Fruit fly (Drosophila melanogaster): ENCODE measurements around the gene scf.
A peak's percentile ranks its signal among the peaks of the same experiment; 100 is the strongest.

Gene scf

dm6 chr3L:1320230-1320930 lies 21.9 kb downstream of the scf start (continued):
- no peak for TF ChIP-seq Stat92E (GFP tag; optimal IDR thresholded peaks at IDR 0.05)
- no peak for TF ChIP-seq E2f2 (GFP tag; IDR thresholded peaks at IDR 0.05)
- TF ChIP-seq BtbVII (GFP tag; optimal IDR thresholded peaks at IDR 0.05) = no peak
- TF ChIP-seq kni (GFP tag; optimal IDR thresholded peaks at IDR 0.05) = no peak
- TF ChIP-seq Asciz (GFP tag; optimal IDR thresholded peaks at IDR 0.05) = no peak
- no peak for TF ChIP-seq Neu2 (GFP tag; optimal IDR thresholded peaks at IDR 0.05; ENCODE audit: borderline replicate concordance)
- TF ChIP-seq Nf-YA (GFP tag; IDR thresholded peaks at IDR 0.05) = no peak
- TF ChIP-seq row (GFP tag; IDR thresholded peaks at IDR 0.05) = peak; percentile 48
- TF ChIP-seq CG12219 (GFP tag; optimal IDR thresholded peaks at IDR 0.05) = no peak
- no peak for TF ChIP-seq bsh (GFP tag; optimal IDR thresholded peaks at IDR 0.05)
- TF ChIP-seq CG3065 (GFP tag; optimal IDR thresholded peaks at IDR 0.05) = no peak

- TF ChIP-seq HLH3B (GFP tag; IDR thresholded peaks at IDR 0.05) = 0 out of 2 replicates have a peak, but pooled peaks have one; percentile 0
- peak; percentile 36 for TF ChIP-seq nom (GFP tag; optimal IDR thresholded peaks at IDR 0.05)
- 0 out of 2 replicates have a peak, but pooled peaks have one; percentile 4 for TF ChIP-seq CG31441 (GFP tag; IDR thresholded peaks at IDR 0.05)
- TF ChIP-seq MTF-1 (GFP tag; optimal IDR thresholded peaks at IDR 0.05; ENCODE audit: borderline replicate concordance) = no peak
- TF ChIP-seq sens (GFP tag) = peak; percentile 11
- peak; percentile 58 for TF ChIP-seq lbe (GFP tag; optimal IDR thresholded peaks at IDR 0.05)
- 0 out of 2 replicates have a peak, but pooled peaks have one; percentile 49 for TF ChIP-seq rib (GFP tag; IDR thresholded peaks at IDR 0.05)
- peak; percentile 1 for TF ChIP-seq corto (GFP tag; optimal IDR thresholded peaks at IDR 0.05)
- no peak for TF ChIP-seq Elba2 (GFP tag; optimal IDR thresholded peaks at IDR 0.05)
Observed at dm6 chr3L:1320931-1321556, 22.6 kb downstream of the scf start.

DNA sequence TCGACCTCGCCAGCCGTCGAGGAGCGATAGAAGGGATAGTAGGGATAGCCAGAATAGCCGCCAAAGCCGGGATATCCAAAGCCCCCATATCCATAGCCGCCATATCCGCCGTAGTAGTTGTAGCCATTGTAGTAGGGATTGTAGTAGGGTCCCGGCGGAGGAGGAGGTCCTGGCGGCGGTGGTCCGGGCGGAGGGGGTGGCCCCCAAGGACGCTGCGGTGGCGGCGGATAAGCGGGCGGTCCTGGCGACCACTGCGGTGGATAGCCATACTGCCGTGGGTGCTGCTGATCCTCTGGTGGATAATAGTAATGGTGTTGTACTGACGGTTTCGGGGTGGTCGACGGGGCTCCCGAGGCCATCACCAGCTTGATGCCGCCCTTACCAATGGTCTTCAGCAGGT lies 23.7 kb downstream of the scf start:
- TF ChIP-seq Hr39 (optimal IDR thresholded peaks at IDR 0.05) = peak; percentile 65
- no peak for TF ChIP-seq CG17328 (GFP tag; IDR thresholded peaks at IDR 0.05)
- TF ChIP-seq CG6689 (GFP tag; IDR thresholded peaks at IDR 0.05) = 0 out of 2 replicates have a peak, but pooled peaks have one; percentile 21

- TF ChIP-seq ATbp (GFP tag; optimal IDR thresholded peaks at IDR 0.05) (no peak), Ets65A (GFP tag) (peak; percentile 19), grn (GFP tag; optimal IDR thresholded peaks at IDR 0.05) (peak; percentile 1)
Observed at dm6 chr3L:1322706-1323105, 24.2 kb downstream of the scf start, which contains the start of gene CG9184. Gene CG9184 (minus strand): TSS chr3L:1322806.

DNA sequence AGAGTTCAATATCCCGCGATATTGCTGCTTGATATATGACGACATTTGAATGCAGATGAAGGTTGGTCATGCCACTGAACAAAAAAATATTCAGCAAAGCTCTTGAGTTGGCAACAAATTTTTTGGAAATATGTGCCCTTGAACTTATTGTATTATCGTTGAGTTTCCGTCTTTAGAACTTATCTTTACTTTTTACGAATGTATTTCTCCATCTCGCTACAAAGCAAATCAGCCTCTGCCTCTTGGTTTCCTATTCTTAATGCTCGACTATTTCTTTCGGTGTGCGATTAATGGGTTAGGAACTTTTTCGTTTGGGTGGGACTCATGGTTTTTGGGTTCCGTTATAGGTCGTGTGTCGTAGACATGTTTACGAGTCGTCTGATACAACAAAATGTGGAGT lies 24.7 kb downstream of the scf start:
- TF ChIP-seq maf-S (GFP tag; optimal IDR thresholded peaks at IDR 0.05) (no peak), Mes4 (GFP tag; optimal IDR thresholded peaks at IDR 0.05) (peak; percentile 69), CG7839 (tag; optimal IDR thresholded peaks at IDR 0.05) (peak; percentile 77), CG7357 (GFP tag; IDR thresholded peaks at IDR 0.05) (peak; percentile 42; the same call in 1 of the 3 replicates), CG4404 (GFP tag; IDR thresholded peaks at IDR 0.05) (no peak), CG9437 (GFP tag; optimal IDR thresholded peaks at IDR 0.05) (peak; percentile 60), CG14014 (GFP tag; IDR thresholded peaks at IDR 0.05) (peak; percentile 16; the same call in 1 of the 2 replicates), vvl (GFP tag; IDR thresholded peaks at IDR 0.05) (peak; percentile 76), B-H1 (GFP tag; IDR thresholded peaks at IDR 0.05) (peak; percentile 60), zfh1 (GFP tag; IDR thresholded peaks at IDR 0.05) (peak; percentile 59; the same call in 1 of the 3 replicates), NK7.1 (GFP tag; optimal IDR thresholded peaks at IDR 0.05) (peak; percentile 4), CG1792 (GFP tag; optimal IDR thresholded peaks at IDR 0.05) (peak; percentile 53), CG13424 (tag; optimal IDR thresholded peaks at IDR 0.05) (peak; percentile 76), CG4854 (GFP tag; optimal IDR thresholded peaks at IDR 0.05) (no peak), CG17568 (GFP tag; optimal IDR thresholded peaks at IDR 0.05) (peak; percentile 66), CG7786 (GFP tag; optimal IDR thresholded peaks at IDR 0.05) (peak; percentile 62), CG32772 (GFP tag; IDR thresholded peaks at IDR 0.05) (peak; percentile 69), CG2129 (GFP tag; IDR thresholded peaks at IDR 0.05; ENCODE audit: partially characterized antibody) (no peak)
